Fruit fly (Drosophila melanogaster) whole organism, prepupa: Measurements from ENCODE around the gene elB.

Experiments
- Blimp-1 ChIP-seq: fragments of 200-800 bp; sonication (Bioruptor generic); optimal IDR thresholded peaks from 3 replicates; lab custom pipeline; 2017; ENCODE audit warnings: missing biosample characterization, missing genetic modification characterization, mild to moderate bottlenecking, moderate library complexity, missing genetic modification reagents
- CG10631 ChIP-seq: fragments of 200-800 bp; sonication (Bioruptor generic); optimal IDR thresholded peaks from 2 replicates; lab custom pipeline; 2016; ENCODE audit warnings: missing biosample characterization, missing genetic modification characterization
- CG10669 ChIP-seq: fragments of 200-800 bp; sonication (Bioruptor generic); optimal IDR thresholded peaks from 3 replicates; lab custom pipeline; 2018; ENCODE audit warnings: missing biosample characterization, mild to moderate bottlenecking, missing genetic modification characterization, moderate library complexity
- CG11902 ChIP-seq: fragments of 200-800 bp; sonication (Bioruptor generic); optimal IDR thresholded peaks from 3 replicates; lab custom pipeline; 2016; ENCODE audit warnings: missing biosample characterization, missing genetic modification characterization
- CG15336 ChIP-seq: fragments of 200-800 bp; sonication (Bioruptor generic); IDR thresholded peaks from 2 replicates; pipeline ENCODE4 v1.3.6; 2022; ENCODE audit warnings: missing biosample characterization, missing genetic modification characterization
- CG1621 ChIP-seq: fragments of 200-800 bp; sonication (Bioruptor generic); optimal IDR thresholded peaks from 3 replicates; lab custom pipeline; 2018; ENCODE audit warnings: missing biosample characterization, mild to moderate bottlenecking, missing genetic modification characterization
- CG16779 ChIP-seq: fragments of 200-800 bp; sonication (Bioruptor generic); optimal IDR thresholded peaks from 3 replicates; lab custom pipeline; 2017; ENCODE audit warnings: missing biosample characterization, mild to moderate bottlenecking, missing genetic modification characterization
- CG31627 ChIP-seq: fragments of 200-800 bp; sonication (Bioruptor generic); optimal IDR thresholded peaks from 3 replicates; lab custom pipeline; 2016; ENCODE audit warnings: missing biosample characterization, missing genetic modification characterization
- CG32006 ChIP-seq: fragments of 200-800 bp; sonication (Bioruptor generic); optimal IDR thresholded peaks from 3 replicates; lab custom pipeline; 2017; ENCODE audit warnings: missing biosample characterization, mild to moderate bottlenecking, missing genetic modification characterization
- CG34406 ChIP-seq: fragments of 200-800 bp; sonication (Bioruptor generic); optimal IDR thresholded peaks from 3 replicates; lab custom pipeline; 2016; ENCODE audit warnings: missing biosample characterization, missing genetic modification characterization
- CG3919 ChIP-seq: fragments of 200-800 bp; sonication (Bioruptor generic); optimal IDR thresholded peaks from 3 replicates; lab custom pipeline; 2016; ENCODE audit warnings: missing biosample characterization, missing genetic modification characterization
- CG4318 ChIP-seq: fragments of 200-800 bp; sonication (Bioruptor generic); optimal IDR thresholded peaks from 3 replicates; lab custom pipeline; 2017; ENCODE audit warnings: missing biosample characterization, mild to moderate bottlenecking, missing genetic modification characterization
- CG6163 ChIP-seq: fragments of 200-800 bp; sonication (Bioruptor generic); IDR thresholded peaks from 3 replicates; pipeline ENCODE4 v1.3.6; 2022; ENCODE audit warnings: missing biosample characterization, missing genetic modification characterization
- CG6276 ChIP-seq: fragments of 200-800 bp; sonication (Bioruptor generic); optimal IDR thresholded peaks from 2 replicates; lab custom pipeline; 2017; ENCODE audit warnings: missing biosample characterization, mild to moderate bottlenecking, missing genetic modification characterization
- CG6792 ChIP-seq: fragments of 200-800 bp; sonication (Bioruptor generic); optimal IDR thresholded peaks from 3 replicates; lab custom pipeline; 2016; ENCODE audit warnings: missing biosample characterization, missing genetic modification characterization
- CG6854 ChIP-seq: fragments of 200-800 bp; sonication (Bioruptor generic); optimal IDR thresholded peaks from 2 replicates; lab custom pipeline; 2017; ENCODE audit warnings: missing biosample characterization, mild to moderate bottlenecking, missing genetic modification characterization
- CG7368 ChIP-seq: fragments of 200-800 bp; sonication (Bioruptor generic); optimal IDR thresholded peaks from 3 replicates; lab custom pipeline; 2016; ENCODE audit warnings: missing biosample characterization, missing genetic modification characterization
- CG8119 ChIP-seq: fragments of 200-800 bp; sonication (Bioruptor generic); IDR thresholded peaks from 3 replicates; pipeline ENCODE4 v1.3.6; 2022; ENCODE audit warnings: missing biosample characterization, missing genetic modification characterization
- CG9139 ChIP-seq: fragments of 200-800 bp; sonication (Bioruptor generic); optimal IDR thresholded peaks from 3 replicates; lab custom pipeline; 2017; ENCODE audit warnings: missing biosample characterization, mild to moderate bottlenecking, missing genetic modification characterization
- Eip78C ChIP-seq: fragments of 200-800 bp; sonication (Bioruptor generic); peaks from one replicate; lab custom pipeline; 2016; ENCODE audit warnings: missing biosample characterization, missing genetic modification characterization
- Eip93F ChIP-seq: fragments of 200-800 bp; sonication (Bioruptor generic); optimal IDR thresholded peaks from 2 replicates; lab custom pipeline; 2016; ENCODE audit warnings: missing biosample characterization, mild to moderate bottlenecking, missing genetic modification characterization
- Ets21C ChIP-seq: fragments of 200-800 bp; sonication (Bioruptor generic); optimal IDR thresholded peaks from 3 replicates; lab custom pipeline; 2016; ENCODE audit warnings: missing biosample characterization, missing genetic modification characterization
- Ets96B ChIP-seq: fragments of 200-800 bp; optimal IDR thresholded peaks from 2 replicates; lab custom pipeline; 2019; ENCODE audit warnings: missing biosample characterization, mild to moderate bottlenecking, missing genetic modification characterization, moderate library complexity
- Lpt ChIP-seq: fragments of 200-800 bp; sonication (Bioruptor generic); optimal IDR thresholded peaks from 3 replicates; lab custom pipeline; 2016; ENCODE audit warnings: missing biosample characterization, missing genetic modification characterization
- Smox ChIP-seq: fragments of 200-800 bp; sonication (Bioruptor generic); optimal IDR thresholded peaks from 3 replicates; lab custom pipeline; 2016; ENCODE audit warnings: missing biosample characterization, missing genetic modification characterization
- Sox102F ChIP-seq: fragments of 200-800 bp; sonication (Bioruptor generic); optimal IDR thresholded peaks from 2 replicates; lab custom pipeline; 2016; ENCODE audit warnings: missing biosample characterization, mild to moderate bottlenecking, missing genetic modification characterization
- Sox14 ChIP-seq: fragments of 200-800 bp; sonication (Bioruptor generic); optimal IDR thresholded peaks from 3 replicates; lab custom pipeline; 2016; ENCODE audit warnings: missing biosample characterization, missing genetic modification characterization
- Sox15 ChIP-seq: fragments of 200-800 bp; sonication (Bioruptor generic); optimal IDR thresholded peaks from 3 replicates; lab custom pipeline; 2016; ENCODE audit warnings: missing biosample characterization, missing genetic modification characterization
- achi ChIP-seq: fragments of 200-800 bp; sonication (Bioruptor generic); optimal IDR thresholded peaks from 3 replicates; lab custom pipeline; 2016; ENCODE audit warnings: missing biosample characterization, missing genetic modification characterization
- acj6 ChIP-seq: fragments of 200-800 bp; sonication (Bioruptor generic); optimal IDR thresholded peaks from 3 replicates; lab custom pipeline; 2016; ENCODE audit warnings: missing biosample characterization, missing genetic modification characterization
- dac ChIP-seq: fragments of 200-800 bp; sonication (Bioruptor generic); optimal IDR thresholded peaks from 2 replicates; lab custom pipeline; 2017; ENCODE audit warnings: missing biosample characterization, mild to moderate bottlenecking, missing genetic modification characterization
- dsx ChIP-seq: fragments of 200-800 bp; optimal IDR thresholded peaks from 3 replicates; lab custom pipeline; 2019; ENCODE audit warnings: missing biosample characterization, mild to moderate bottlenecking, missing genetic modification characterization, moderate library complexity; ENCODE audit not compliant: poor library complexity, severe bottlenecking
- eg ChIP-seq: fragments of 200-800 bp; sonication (Bioruptor generic); IDR thresholded peaks from 3 replicates; pipeline ENCODE4 v1.3.6; 2022; ENCODE audit warnings: missing biosample characterization, missing genetic modification characterization
- esn ChIP-seq: fragments of 200-800 bp; sonication (Bioruptor generic); optimal IDR thresholded peaks from 2 replicates; lab custom pipeline; 2016; ENCODE audit warnings: missing biosample characterization, mild to moderate bottlenecking, missing genetic modification characterization, moderate library complexity
- fd59A ChIP-seq: fragments of 200-800 bp; sonication (Bioruptor generic); optimal IDR thresholded peaks from 2 replicates; lab custom pipeline; 2017; ENCODE audit warnings: missing biosample characterization, mild to moderate bottlenecking, missing genetic modification characterization, missing genetic modification reagents
- fd85E ChIP-seq: fragments of 200-800 bp; sonication (Bioruptor generic); optimal IDR thresholded peaks from 3 replicates; lab custom pipeline; 2016; ENCODE audit warnings: missing biosample characterization, missing genetic modification characterization
- fkh ChIP-seq: fragments of 200-800 bp; sonication (Bioruptor generic); optimal IDR thresholded peaks from 3 replicates; lab custom pipeline; 2017; ENCODE audit warnings: missing biosample characterization, mild to moderate bottlenecking, missing genetic modification characterization, moderate library complexity
- lz ChIP-seq: fragments of 200-800 bp; sonication (Bioruptor generic); optimal IDR thresholded peaks from 3 replicates; lab custom pipeline; 2016; ENCODE audit warnings: missing biosample characterization, missing genetic modification characterization
- net ChIP-seq: fragments of 200-800 bp; sonication (Bioruptor generic); optimal IDR thresholded peaks from 3 replicates; lab custom pipeline; 2016; ENCODE audit warnings: missing biosample characterization, missing genetic modification characterization
- pdm3 ChIP-seq: fragments of 200-800 bp; sonication (Bioruptor generic); optimal IDR thresholded peaks from 3 replicates; lab custom pipeline; 2016; ENCODE audit warnings: missing biosample characterization, missing genetic modification characterization
- spab ChIP-seq: fragments of 200-800 bp; sonication (Bioruptor generic); optimal IDR thresholded peaks from 2 replicates; lab custom pipeline; 2017; ENCODE audit warnings: missing biosample characterization, mild to moderate bottlenecking, missing genetic modification characterization, missing genetic modification reagents
- ss ChIP-seq, 2 experiments: fragments of 200-800 bp; sonication (Bioruptor generic); optimal IDR thresholded peaks; 2 replicates in 1 of 2; 3 replicates in 1 of 2; lab custom pipeline; 2017 to 2018; ENCODE audit warnings: mild to moderate bottlenecking in 2 of 2, missing biosample characterization in 2 of 2, missing genetic modification characterization in 2 of 2, moderate library complexity in 1 of 2
- svp ChIP-seq: fragments of 200-800 bp; sonication (Bioruptor generic); peaks from one replicate; lab custom pipeline; 2016; ENCODE audit warnings: missing biosample characterization, missing genetic modification characterization
- topi ChIP-seq: fragments of 200-800 bp; sonication (Bioruptor generic); optimal IDR thresholded peaks from 3 replicates; lab custom pipeline; 2016; ENCODE audit warnings: missing biosample characterization, missing genetic modification characterization
- vri ChIP-seq: fragments of 200-800 bp; sonication (Bioruptor generic); optimal IDR thresholded peaks from 3 replicates; lab custom pipeline; 2016; ENCODE audit warnings: missing biosample characterization, mild to moderate bottlenecking, missing genetic modification characterization

elB gene

DNA sequence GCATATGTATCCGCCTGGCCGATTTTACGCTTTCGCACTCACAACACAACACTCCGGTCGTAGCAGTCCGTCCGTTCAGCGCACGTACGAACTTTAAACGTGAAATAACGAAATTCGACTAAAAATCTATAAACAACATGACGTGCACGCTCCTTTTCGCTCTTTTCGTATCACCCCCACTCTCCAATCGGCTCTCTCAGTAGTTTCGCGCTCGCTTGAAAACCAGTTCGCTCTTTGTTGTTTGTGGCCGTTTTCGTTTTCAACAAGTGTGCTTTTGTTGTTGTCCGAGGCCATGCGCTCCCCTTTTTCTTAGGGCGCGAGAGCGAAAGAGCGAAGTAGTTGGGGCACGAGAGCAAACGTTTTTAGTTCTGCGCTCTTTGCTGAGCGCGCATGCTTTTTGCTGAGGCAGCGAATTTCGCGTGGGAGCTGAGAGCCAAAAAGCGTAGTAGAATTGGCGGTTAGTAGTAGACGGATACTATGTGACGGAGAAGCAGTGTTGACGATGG lies at the start of gene elB:
Gene elB (minus strand): TSS at position 122 of the 506 bp plus-strand sequence.
- TF ChIP-seq Eip78C = peak; percentile 73
- TF ChIP-seq CG4318 = no peak
- TF ChIP-seq net = peak; percentile 29
- peak; percentile 22 for TF ChIP-seq CG7368 (GFP tag; lab: Kevin White, UChicago)
- TF ChIP-seq CG3919 (GFP tag; lab: Kevin White, UChicago) = peak; percentile 22
- peak; percentile 50; the same call in 1 of the 3 replicates for TF ChIP-seq eg (GFP tag; lab: Robert Waterston, UW)
- TF ChIP-seq pdm3 (GFP tag; lab: Kevin White, UChicago) = no peak
- peak; percentile 28 for TF ChIP-seq CG16779 (tag; lab: Kevin White, UChicago)
- peak; percentile 44 for TF ChIP-seq dsx (GFP tag; lab: Kevin White, UChicago)
- peak; percentile 37 for TF ChIP-seq CG9139 (GFP tag; lab: Kevin White, UChicago)
- peak; percentile 5 for TF ChIP-seq esn (GFP tag; lab: Kevin White, UChicago)
- TF ChIP-seq fkh (GFP tag; lab: Kevin White, UChicago) = peak; percentile 40
- peak; percentile 17 for TF ChIP-seq Eip93F (GFP tag; lab: Kevin White, UChicago)
- TF ChIP-seq ss (GFP tag; optimal IDR thresholded peaks at IDR 0.05; lab: Kevin White, UChicago) = peak; percentile 38 to 66
- TF ChIP-seq CG8119 (GFP tag; lab: Robert Waterston, UW) = peak; percentile 46; the same call in 2 of the 3 replicates
- peak; percentile 96 for TF ChIP-seq Blimp-1 (GFP tag; lab: Kevin White, UChicago)
- TF ChIP-seq Sox102F = peak; percentile 68
- TF ChIP-seq fd85E (GFP tag; lab: Kevin White, UChicago) = peak; percentile 13
- TF ChIP-seq CG10631 (GFP tag; lab: Kevin White, UChicago) = no peak
- TF ChIP-seq svp (GFP tag; lab: Kevin White, UChicago) = peak; percentile 66
- TF ChIP-seq Smox (GFP tag; lab: Kevin White, UChicago) = no peak
- no peak for TF ChIP-seq CG34406 (GFP tag; lab: Kevin White, UChicago)
- TF ChIP-seq CG11902 (GFP tag; lab: Kevin White, UChicago) = no peak
- peak; percentile 38 for TF ChIP-seq Lpt (GFP tag; lab: Kevin White, UChicago)
- peak; percentile 73; the same call in 1 of the 2 replicates for TF ChIP-seq CG15336 (GFP tag; lab: Robert Waterston, UW)
- no peak for TF ChIP-seq lz (GFP tag; lab: Kevin White, UChicago)
- TF ChIP-seq Sox14 (GFP tag; lab: Kevin White, UChicago) = peak; percentile 55
- peak; percentile 70 for TF ChIP-seq CG1621 (tag; lab: Kevin White, UChicago)
- TF ChIP-seq CG6163 (GFP tag; lab: Robert Waterston, UW) = peak; percentile 62; the same call in 1 of the 3 replicates
- TF ChIP-seq vri = peak; percentile 37
- peak; percentile 76 for TF ChIP-seq CG6854 (GFP tag; lab: Kevin White, UChicago)
- TF ChIP-seq, all 60 proteins: peak for 24

DNA sequence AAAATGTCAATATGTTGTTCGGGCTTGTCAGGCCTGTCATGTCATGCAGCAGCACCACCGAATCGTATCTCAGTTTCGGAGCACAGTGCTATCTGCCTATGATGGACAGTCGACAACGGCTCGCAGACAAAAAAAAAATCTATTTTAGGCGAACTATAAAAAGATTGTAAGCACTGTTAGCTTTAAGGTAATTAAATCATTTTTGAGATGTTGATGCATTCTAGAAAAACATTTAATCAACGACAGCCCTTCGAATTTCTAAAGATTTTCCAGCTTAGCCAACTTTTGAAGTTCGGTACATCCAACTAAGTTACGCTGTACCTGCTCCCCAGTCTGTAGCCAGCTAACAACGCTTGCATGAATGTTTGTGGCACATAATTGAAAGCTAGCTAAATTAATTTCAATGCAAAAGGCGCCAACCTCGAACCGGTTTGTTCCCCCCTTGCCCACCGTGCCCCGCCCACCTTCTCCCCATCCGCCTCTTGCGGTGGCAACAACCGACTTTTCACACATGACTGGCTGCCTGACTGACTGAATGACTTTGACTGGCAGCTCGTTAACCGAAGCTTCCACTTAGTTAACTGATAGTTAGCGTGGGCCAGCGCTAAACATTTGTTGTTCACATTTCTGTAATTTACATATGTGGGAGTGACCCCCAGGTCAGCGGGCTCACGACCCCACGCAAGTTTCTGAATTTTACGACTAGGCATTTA lies 49.0 kb upstream of the elB start:
- peak; percentile 66 for TF ChIP-seq Lpt (GFP tag; lab: Kevin White, UChicago)
- peak; percentile 1 for TF ChIP-seq CG10669
- no peak for TF ChIP-seq Eip93F (GFP tag; lab: Kevin White, UChicago)
- peak; percentile 59; the same call in 2 of the 3 replicates for TF ChIP-seq eg (GFP tag; lab: Robert Waterston, UW)
- no peak for TF ChIP-seq Blimp-1 (GFP tag; lab: Kevin White, UChicago)
- peak; percentile 52 for TF ChIP-seq Ets96B (tag; lab: Kevin White, UChicago)
- peak; percentile 46 for TF ChIP-seq dsx (GFP tag; lab: Kevin White, UChicago)
- TF ChIP-seq CG6792 (GFP tag; lab: Kevin White, UChicago) = peak; percentile 39
- TF ChIP-seq achi (GFP tag; lab: Kevin White, UChicago) = peak; percentile 57
- peak; percentile 69 for TF ChIP-seq fd59A
- TF ChIP-seq CG32006 (GFP tag; lab: Kevin White, UChicago) = peak; percentile 89
- TF ChIP-seq Sox15 (GFP tag; lab: Kevin White, UChicago) = no peak
- TF ChIP-seq ss (GFP tag; optimal IDR thresholded peaks at IDR 0.05; lab: Kevin White, UChicago) = peak; percentile 57 to 73
- TF ChIP-seq topi = peak; percentile 15
- TF ChIP-seq CG15336 (GFP tag; lab: Robert Waterston, UW) = peak; percentile 88
- no peak for TF ChIP-seq Ets21C (GFP tag; lab: Kevin White, UChicago)
- peak; percentile 52 for TF ChIP-seq acj6
- TF ChIP-seq CG6276 (GFP tag; lab: Kevin White, UChicago) = peak; percentile 53
- peak; percentile 20 for TF ChIP-seq CG9139 (GFP tag; lab: Kevin White, UChicago)
- no peak for TF ChIP-seq CG31627 (GFP tag; lab: Kevin White, UChicago)
- peak; percentile 41 for TF ChIP-seq net
- TF ChIP-seq spab = no peak
- peak; percentile 82 for TF ChIP-seq Eip78C
- peak; percentile 75 for TF ChIP-seq CG4318
- TF ChIP-seq svp (GFP tag; lab: Kevin White, UChicago) = peak; percentile 59
- no peak for TF ChIP-seq CG11902 (GFP tag; lab: Kevin White, UChicago)
- TF ChIP-seq pdm3 (GFP tag; lab: Kevin White, UChicago) = peak; percentile 63
- peak; percentile 32 for TF ChIP-seq lz (GFP tag; lab: Kevin White, UChicago)
- TF ChIP-seq dac (GFP tag; lab: Kevin White, UChicago) = peak; percentile 73
